Fruit fly (Drosophila melanogaster) whole organism, pupa: ENCODE measurements around the gene CG42467.

Source experiments
- CG10348 ChIP-seq: fragments of 200-800 bp; sonication (Bioruptor generic); IDR thresholded peaks from 2 replicates; pipeline ENCODE4 v1.3.6; 2022; ENCODE audit warnings: missing biosample characterization, missing genetic modification characterization
- CG12605 ChIP-seq: fragments of 200-800 bp; sonication (Bioruptor generic); IDR thresholded peaks from 2 replicates; pipeline ENCODE4 v1.3.6; 2022; ENCODE audit warnings: missing biosample characterization, missing genetic modification characterization
- CG13204 ChIP-seq: fragments of 200-800 bp; sonication (Bioruptor generic); optimal IDR thresholded peaks from 2 replicates; lab custom pipeline; 2018; ENCODE audit warnings: missing biosample characterization, mild to moderate bottlenecking, missing genetic modification characterization, moderate library complexity
- CG14655 ChIP-seq: fragments of 200-800 bp; sonication (Bioruptor generic); optimal IDR thresholded peaks from 3 replicates; lab custom pipeline; 2017; ENCODE audit warnings: mild to moderate bottlenecking, missing biosample characterization, missing genetic modification reagents, missing genetic modification characterization
- CG15710 ChIP-seq: fragments of 200-800 bp; sonication (Bioruptor generic); optimal IDR thresholded peaks from 2 replicates; lab custom pipeline; 2018; ENCODE audit warnings: missing biosample characterization, mild to moderate bottlenecking, missing genetic modification characterization, moderate library complexity
- CG17806 ChIP-seq: fragments of 200-800 bp; sonication (Bioruptor generic); optimal IDR thresholded peaks from 2 replicates; lab custom pipeline; 2018; ENCODE audit warnings: missing biosample characterization, mild to moderate bottlenecking, missing genetic modification characterization, moderate library complexity
- CG32121 ChIP-seq: fragments of 200-800 bp; sonication (Bioruptor generic); IDR thresholded peaks from 2 replicates; pipeline ENCODE4 v1.3.6; 2022; ENCODE audit warnings: missing biosample characterization, missing genetic modification characterization
- CG34367 ChIP-seq: fragments of 200-800 bp; sonication (Bioruptor generic); optimal IDR thresholded peaks from 2 replicates; lab custom pipeline; 2018; ENCODE audit warnings: missing biosample characterization, mild to moderate bottlenecking, missing genetic modification characterization
- CG4496 ChIP-seq: fragments of 200-800 bp; sonication (Bioruptor generic); IDR thresholded peaks from 3 replicates; pipeline ENCODE4 v1.3.6; 2022; ENCODE audit warnings: missing biosample characterization, missing genetic modification characterization
- CG8159 ChIP-seq: fragments of 200-800 bp; sonication (Bioruptor generic); optimal IDR thresholded peaks from 3 replicates; lab custom pipeline; 2018; ENCODE audit warnings: missing biosample characterization, mild to moderate bottlenecking, missing genetic modification characterization, moderate library complexity
- CG8301 ChIP-seq: fragments of 200-800 bp; sonication (Bioruptor generic); optimal IDR thresholded peaks from 2 replicates; lab custom pipeline; 2018; ENCODE audit warnings: missing biosample characterization, mild to moderate bottlenecking, missing genetic modification characterization
- CG9948 ChIP-seq: fragments of 200-800 bp; sonication (Bioruptor generic); optimal IDR thresholded peaks from 2 replicates; lab custom pipeline; 2018; ENCODE audit warnings: missing biosample characterization, mild to moderate bottlenecking, missing genetic modification characterization, moderate library complexity
- D1 ChIP-seq: fragments of 200-800 bp; sonication (Bioruptor generic); optimal IDR thresholded peaks from 2 replicates; lab custom pipeline; 2018; ENCODE audit warnings: missing biosample characterization, mild to moderate bottlenecking, missing genetic modification characterization, moderate library complexity
- EcR ChIP-seq: fragments of 200-800 bp; sonication (Bioruptor generic); optimal IDR thresholded peaks from 3 replicates; lab custom pipeline; 2019; ENCODE audit warnings: missing biosample characterization, missing genetic modification characterization, mild to moderate bottlenecking, moderate library complexity, missing genetic modification reagents
- Ets98B ChIP-seq: fragments of 200-800 bp; sonication (Bioruptor generic); IDR thresholded peaks from 2 replicates; pipeline ENCODE4 v1.3.6; 2022; ENCODE audit warnings: missing biosample characterization, missing genetic modification characterization
- Pif1A ChIP-seq: fragments of 200-800 bp; sonication (Bioruptor generic); optimal IDR thresholded peaks from 3 replicates; lab custom pipeline; 2016; ENCODE audit warnings: missing biosample characterization, missing genetic modification characterization
- Pif1B ChIP-seq: fragments of 200-800 bp; sonication (Bioruptor generic); optimal IDR thresholded peaks from 3 replicates; lab custom pipeline; 2016; ENCODE audit warnings: missing biosample characterization, missing genetic modification characterization
- Snoo ChIP-seq: fragments of 200-800 bp; sonication (Bioruptor generic); optimal IDR thresholded peaks from 3 replicates; lab custom pipeline; 2017; ENCODE audit warnings: missing biosample characterization, mild to moderate bottlenecking, missing genetic modification characterization, inconsistent platforms
- fd96Ca ChIP-seq: fragments of 200-800 bp; sonication (Bioruptor generic); IDR thresholded peaks from 3 replicates; pipeline ENCODE4 v1.3.6; 2022; ENCODE audit warnings: missing biosample characterization, missing genetic modification characterization
- gl ChIP-seq: fragments of 200-800 bp; sonication (Bioruptor generic); optimal IDR thresholded peaks from 2 replicates; lab custom pipeline; 2018; ENCODE audit warnings: missing biosample characterization, mild to moderate bottlenecking, missing genetic modification characterization
- rn ChIP-seq: fragments of 200-800 bp; sonication (Bioruptor generic); IDR thresholded peaks from 2 replicates; pipeline ENCODE4 v1.3.6; 2022; ENCODE audit warnings: missing biosample characterization, missing genetic modification characterization

Gene CG42467

DNA sequence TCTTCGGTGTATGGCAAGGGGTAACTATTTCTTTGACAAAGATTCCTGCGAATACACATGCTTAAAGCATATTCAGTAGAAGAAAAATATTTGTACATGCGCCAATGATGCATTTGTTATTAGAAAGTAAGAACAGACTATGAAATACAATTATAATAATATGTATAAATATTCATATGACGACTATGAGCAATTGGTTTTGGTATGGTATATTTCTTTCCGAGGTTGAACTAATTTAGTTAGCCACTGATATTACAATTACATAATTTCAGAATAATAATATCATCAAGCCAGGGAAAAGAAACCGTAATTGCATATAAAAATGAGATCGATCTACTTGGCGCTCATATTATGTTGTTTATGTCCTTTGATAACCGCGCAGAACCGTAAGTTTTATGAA lies 436 bp downstream of the CG42467 start, which contains the start of gene CG43145:
Gene CG43145, plus strand, starts transcription at position 301 of the 400 bp plus-strand sequence.
- TF ChIP-seq CG15710 (tag; lab: Kevin White, UChicago) (no peak), CG9948 (no peak), CG10348 (GFP tag; lab: Robert Waterston, UW) (no peak), D1 (tag; lab: Kevin White, UChicago) (no peak), Ets98B (GFP tag; lab: Robert Waterston, UW) (no peak), CG13204 (GFP tag; lab: Kevin White, UChicago) (no peak), CG8159 (tag; lab: Kevin White, UChicago) (no peak), CG32121 (GFP tag; lab: Robert Waterston, UW) (no peak), EcR (GFP tag; lab: Kevin White, UChicago) (no peak), CG12605 (no peak), Snoo (no peak), fd96Ca (GFP tag; lab: Robert Waterston, UW) (no peak), gl (tag; lab: Kevin White, UChicago) (no peak), CG4496 (GFP tag; lab: Robert Waterston, UW) (no peak), Pif1B (no peak), rn (GFP tag; lab: Robert Waterston, UW) (no peak), Pif1A (GFP tag; lab: Kevin White, UChicago) (no peak)

DNA sequence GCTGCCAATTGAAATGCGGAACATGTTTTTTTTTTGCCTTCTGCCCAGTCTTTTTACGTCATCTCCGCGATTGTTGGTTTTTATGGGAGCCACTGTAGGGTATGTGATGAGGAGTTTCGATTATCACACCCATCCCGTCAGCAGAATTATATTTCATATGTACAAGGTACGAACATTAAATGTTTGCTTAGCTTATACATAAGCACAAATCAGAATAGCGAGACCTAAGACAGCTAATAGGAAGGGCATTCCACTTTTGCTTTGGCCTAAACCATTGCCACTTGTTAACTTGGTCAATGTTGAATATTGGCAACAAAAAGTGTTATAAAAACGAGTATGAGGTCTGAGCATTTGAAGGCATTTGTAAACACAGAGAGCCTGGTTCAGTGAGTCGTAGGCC lies 2.2 kb downstream of the CG42467 start, which contains the start of gene CG2816:
Gene CG2816, plus strand, starts transcription at position 400 of the 400 bp plus-strand sequence.
- TF ChIP-seq CG10348 (GFP tag; lab: Robert Waterston, UW): peak; percentile 90
- no peak for TF ChIP-seq EcR (GFP tag; lab: Kevin White, UChicago)
- TF ChIP-seq D1 (tag; lab: Kevin White, UChicago): no peak
- peak; percentile 81 for TF ChIP-seq Pif1B
- TF ChIP-seq CG12605: peak; percentile 91
- TF ChIP-seq CG17806 (tag; lab: Kevin White, UChicago): peak; percentile 69
- peak; percentile 89 for TF ChIP-seq CG14655 (GFP tag; lab: Kevin White, UChicago)
- peak; percentile 72 for TF ChIP-seq Snoo
- peak; percentile 47 for TF ChIP-seq CG34367 (tag; lab: Kevin White, UChicago)
- peak; percentile 82 for TF ChIP-seq Pif1A (GFP tag; lab: Kevin White, UChicago)
- peak; percentile 85 for TF ChIP-seq CG8301
- TF ChIP-seq fd96Ca (GFP tag; lab: Robert Waterston, UW): peak; percentile 97
- TF ChIP-seq gl (tag; lab: Kevin White, UChicago): no peak
- peak; percentile 96 for TF ChIP-seq CG4496 (GFP tag; lab: Robert Waterston, UW)
- no peak for TF ChIP-seq CG15710 (tag; lab: Kevin White, UChicago)
- no peak for TF ChIP-seq CG13204 (GFP tag; lab: Kevin White, UChicago)
- TF ChIP-seq CG9948: no peak
- peak; percentile 96 for TF ChIP-seq Ets98B (GFP tag; lab: Robert Waterston, UW)
- TF ChIP-seq CG8159 (tag; lab: Kevin White, UChicago): no peak
- TF ChIP-seq CG32121 (GFP tag; lab: Robert Waterston, UW): peak; percentile 96
- TF ChIP-seq rn (GFP tag; lab: Robert Waterston, UW): peak; percentile 91

- TF ChIP-seq CG8159 (tag; lab: Kevin White, UChicago) (peak; percentile 77), CG14655 (GFP tag; lab: Kevin White, UChicago) (peak; percentile 73), fd96Ca (GFP tag; lab: Robert Waterston, UW) (peak; percentile 69), CG8301 (peak; percentile 70), CG10348 (GFP tag; lab: Robert Waterston, UW) (no peak), CG15710 (tag; lab: Kevin White, UChicago) (peak; percentile 80), Snoo (peak; percentile 79), CG9948 (peak; percentile 60), CG32121 (GFP tag; lab: Robert Waterston, UW) (peak; percentile 76), CG12605 (peak; percentile 58), CG34367 (tag; lab: Kevin White, UChicago) (peak; percentile 74), Pif1B (peak; percentile 58), EcR (GFP tag; lab: Kevin White, UChicago) (no peak), rn (GFP tag; lab: Robert Waterston, UW) (peak; percentile 36; the same call in 1 of the 2 replicates), CG13204 (GFP tag; lab: Kevin White, UChicago) (peak; percentile 15), CG17806 (tag; lab: Kevin White, UChicago) (peak; percentile 81), D1 (tag; lab: Kevin White, UChicago) (no peak), gl (tag; lab: Kevin White, UChicago) (peak; percentile 45), Ets98B (GFP tag; lab: Robert Waterston, UW) (peak; percentile 84), Pif1A (GFP tag; lab: Kevin White, UChicago) (peak; percentile 56), CG4496 (GFP tag; lab: Robert Waterston, UW) (peak; percentile 87)
Measured at dm6 chr2L:3705438-3705921, 4.4 kb downstream of the CG42467 start, which contains the start of gene CG31778. Gene CG31778 (minus strand): TSS chr2L:3705488.

DNA sequence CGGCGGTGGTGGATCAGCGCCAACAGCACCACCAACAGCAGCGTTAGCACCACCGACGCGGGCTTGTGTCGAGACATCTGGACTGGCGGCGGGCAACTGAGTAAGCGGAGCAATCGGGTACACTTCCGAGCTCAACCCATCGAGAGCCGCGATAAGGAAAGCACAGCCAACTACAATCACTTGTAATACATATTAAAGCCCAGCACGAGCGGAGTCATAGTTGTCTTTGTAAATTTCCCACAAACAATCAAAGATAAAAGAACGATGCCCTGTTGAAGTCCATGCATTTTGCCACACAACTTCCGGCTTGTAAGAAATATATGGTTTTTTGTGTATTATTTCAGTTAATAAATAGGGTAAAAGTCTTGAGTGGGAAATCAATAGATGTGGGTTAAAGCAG lies 5.9 kb downstream of the CG42467 start, which contains the start of gene CG31777:
Gene CG31777, minus strand, starts transcription at position 101 of the 400 bp plus-strand sequence.
- TF ChIP-seq CG17806 (tag; lab: Kevin White, UChicago) (no peak), rn (GFP tag; lab: Robert Waterston, UW) (no peak), fd96Ca (GFP tag; lab: Robert Waterston, UW) (no peak), CG4496 (GFP tag; lab: Robert Waterston, UW) (no peak), CG13204 (GFP tag; lab: Kevin White, UChicago) (no peak), EcR (GFP tag; lab: Kevin White, UChicago) (peak; percentile 56), CG9948 (no peak)

DNA sequence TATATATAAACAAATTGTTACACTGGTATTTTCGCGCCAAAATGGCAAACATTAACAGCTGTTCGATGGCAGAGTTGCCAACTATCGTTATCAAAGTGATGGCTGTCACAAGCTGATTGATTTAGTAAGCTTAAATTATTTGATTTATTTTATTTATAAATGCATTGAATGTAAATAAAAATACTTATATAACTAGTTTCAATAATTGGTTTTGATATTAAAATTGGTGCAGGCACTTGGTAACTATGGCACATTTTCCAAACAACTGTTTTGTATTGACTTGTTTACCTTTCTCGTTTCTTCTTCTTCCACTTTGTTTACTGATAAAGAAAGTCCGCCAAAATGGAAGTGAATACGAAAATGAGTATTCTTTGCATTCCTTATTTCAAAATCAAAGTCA lies 10.6 kb downstream of the CG42467 start, which contains the start of gene cutlet:
Gene cutlet, minus strand, starts transcription at position 84 of the 400 bp plus-strand sequence.
- TF ChIP-seq D1 (tag; lab: Kevin White, UChicago) (no peak), gl (tag; lab: Kevin White, UChicago) (no peak), CG9948 (no peak), rn (GFP tag; lab: Robert Waterston, UW) (no peak), CG12605 (no peak), CG8159 (tag; lab: Kevin White, UChicago) (no peak), Snoo (no peak)
